Fruit fly (Drosophila melanogaster): ENCODE results near the gene Toll-9.
A peak's percentile ranks its signal among the peaks of the same experiment; 100 is the strongest.

The Toll-9 gene

DNA sequence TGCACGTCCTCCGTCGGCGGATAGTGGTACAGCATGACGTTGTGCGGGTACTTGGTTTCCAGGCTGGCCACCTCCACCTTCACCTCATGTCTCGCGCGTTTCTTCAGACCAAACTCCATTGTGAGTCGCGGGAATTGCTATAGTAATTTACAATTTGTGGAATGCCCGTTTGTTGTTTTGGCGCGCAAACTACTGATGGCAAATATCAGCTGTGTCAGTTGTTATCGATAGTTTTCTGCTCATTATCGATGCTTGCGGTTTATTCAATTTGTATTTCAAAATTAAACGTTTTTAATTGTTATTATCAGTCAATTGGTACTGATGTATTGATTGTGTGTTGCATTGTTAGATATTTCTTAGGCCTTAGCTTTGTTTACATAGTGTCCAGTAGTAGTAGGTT, 5.1 kb downstream of the Toll-9 start, which contains the start of gene Prim2 (continued):
- peak; percentile 18 for TF ChIP-seq CG15514 (GFP tag; optimal IDR thresholded peaks at IDR 0.05)
- TF ChIP-seq pzg (GFP tag; optimal IDR thresholded peaks at IDR 0.05): peak; percentile 58
- no peak for TF ChIP-seq tap (tag; optimal IDR thresholded peaks at IDR 0.05)
- peak; percentile 20; the same call in 1 of the 3 replicates for TF ChIP-seq row (GFP tag; IDR thresholded peaks at IDR 0.05)
- peak; percentile 78 for TF ChIP-seq ewg (GFP tag; optimal IDR thresholded peaks at IDR 0.05)
- TF ChIP-seq dpn (GFP tag; optimal IDR thresholded peaks at IDR 0.05): no peak
- peak; percentile 65; the same call in 2 of the 3 replicates for TF ChIP-seq knrl (GFP tag; IDR thresholded peaks at IDR 0.05; ENCODE audit: partially characterized antibody)
- 0 out of 4 replicates have a peak, but pooled peaks have one; percentile 45 for TF ChIP-seq chinmo (GFP tag; IDR thresholded peaks at IDR 0.05; ENCODE audit: partially characterized antibody)
- peak; percentile 62 to 91 for TF ChIP-seq crp (GFP tag; optimal IDR thresholded peaks at IDR 0.05)
- TF ChIP-seq Sry-δ (GFP tag; optimal IDR thresholded peaks at IDR 0.05): peak; percentile 88
- TF ChIP-seq BEAF-32 (GFP tag; optimal IDR thresholded peaks at IDR 0.05): peak; percentile 72
- peak; percentile 52; the same call in 1 of the 2 replicates for TF ChIP-seq CG42726 (GFP tag; IDR thresholded peaks at IDR 0.05; ENCODE audit: partially characterized antibody)
- peak; percentile 40; the same call in 1 of the 3 replicates for TF ChIP-seq Doc3 (GFP tag; IDR thresholded peaks at IDR 0.05; ENCODE audit: partially characterized antibody)
- TF ChIP-seq CG17186 (GFP tag; optimal IDR thresholded peaks at IDR 0.05): peak; percentile 39
- TF ChIP-seq inv (GFP tag; IDR thresholded peaks at IDR 0.05; ENCODE audit: partially characterized antibody): peak; percentile 13; the same call in 1 of the 2 replicates
- TF ChIP-seq sna (GFP tag; IDR thresholded peaks at IDR 0.05; ENCODE audit: partially characterized antibody): peak; percentile 69
- peak; percentile 73 for TF ChIP-seq Dll (GFP tag; IDR thresholded peaks at IDR 0.05; ENCODE audit: partially characterized antibody)
- TF ChIP-seq CG16813 (GFP tag; IDR thresholded peaks at IDR 0.05; ENCODE audit: partially characterized antibody): peak; percentile 59
- no peak for TF ChIP-seq CG11696 (GFP tag; IDR thresholded peaks at IDR 0.05)

DNA sequence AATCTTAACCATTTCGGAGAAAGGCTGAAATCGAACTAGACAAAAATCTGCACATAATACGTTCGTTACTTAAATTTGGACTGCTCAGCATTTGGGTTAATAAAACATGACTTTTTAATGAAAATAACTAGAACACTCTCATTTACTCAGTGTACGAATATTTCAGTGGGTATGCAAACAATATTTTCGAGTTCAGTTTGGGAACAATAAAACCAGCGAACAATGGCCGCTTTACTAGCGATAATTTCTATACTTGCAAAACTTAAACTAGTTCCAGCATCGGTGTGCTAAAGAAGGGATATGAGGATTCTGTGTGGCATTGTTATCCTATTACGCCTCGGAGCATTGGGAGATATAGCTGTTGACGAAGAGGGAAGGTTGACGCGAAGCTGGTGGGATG, 8.3 kb downstream of the Toll-9 start, which contains the start of gene CG5665:
Gene CG5665, plus strand, starts transcription at position 301 of the 400 bp plus-strand sequence.
- no peak for TF ChIP-seq Bgb (GFP tag; IDR thresholded peaks at IDR 0.05; ENCODE audit: partially characterized antibody)
- TF ChIP-seq Ets65A (GFP tag): peak; percentile 27

DNA sequence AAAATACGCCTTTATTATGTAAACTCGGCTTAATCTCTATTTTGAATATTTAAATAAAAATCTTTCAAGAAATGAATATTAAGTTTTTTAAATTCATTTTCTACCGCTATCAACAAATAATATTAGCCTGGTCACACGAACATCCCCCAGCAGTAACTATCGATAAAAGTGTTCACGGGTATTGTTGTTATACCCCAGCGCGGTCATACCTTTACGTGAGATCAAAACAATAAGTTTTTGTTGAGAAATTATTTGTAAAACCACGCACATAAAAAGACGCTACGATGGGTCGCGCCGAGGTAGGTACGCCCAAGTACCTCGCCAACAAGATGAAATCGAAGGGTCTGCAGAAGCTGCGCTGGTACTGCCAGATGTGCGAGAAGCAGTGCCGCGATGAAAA, 9.9 kb downstream of the Toll-9 start, which contains the start of gene kin17:
Gene kin17, plus strand, starts transcription at position 195 of the 400 bp plus-strand sequence.
- TF ChIP-seq CG16863 (GFP tag; optimal IDR thresholded peaks at IDR 0.05) (no peak), ato (GFP tag; IDR thresholded peaks at IDR 0.05; ENCODE audit: partially characterized antibody) (no peak), fru (optimal IDR thresholded peaks at IDR 0.05) (no peak), HLHmδ (GFP tag; optimal IDR thresholded peaks at IDR 0.05) (no peak), chn (GFP tag; optimal IDR thresholded peaks at IDR 0.05) (no peak), CG12659 (GFP tag; optimal IDR thresholded peaks at IDR 0.05) (peak; percentile 8), CG17829 (tag; optimal IDR thresholded peaks at IDR 0.05) (peak; percentile 3), Gsc (GFP tag; IDR thresholded peaks at IDR 0.05) (no peak), unc-4 (GFP tag; IDR thresholded peaks at IDR 0.05; ENCODE audit: partially characterized antibody) (peak; percentile 74), CG10147 (GFP tag; optimal IDR thresholded peaks at IDR 0.05) (no peak), zen2 (GFP tag; IDR thresholded peaks at IDR 0.05; ENCODE audit: partially characterized antibody) (peak; percentile 54; the same call in 2 of the 3 replicates), slp2 (GFP tag; optimal IDR thresholded peaks at IDR 0.05) (no peak), CG9817 (tag; optimal IDR thresholded peaks at IDR 0.05) (no peak), ind (GFP tag; optimal IDR thresholded peaks at IDR 0.05) (no peak), CG13894 (tag; optimal IDR thresholded peaks at IDR 0.05) (no peak), CG8281 (tag; optimal IDR thresholded peaks at IDR 0.05) (no peak), Elba2 (GFP tag; optimal IDR thresholded peaks at IDR 0.05) (peak; percentile 57), row (GFP tag; IDR thresholded peaks at IDR 0.05) (peak; percentile 14; the same call in 1 of the 3 replicates), Fer3 (tag; optimal IDR thresholded peaks at IDR 0.05) (no peak), ro (GFP tag; IDR thresholded peaks at IDR 0.05) (no peak), CG2129 (GFP tag; IDR thresholded peaks at IDR 0.05; ENCODE audit: partially characterized antibody) (0 out of 2 replicates have a peak, but pooled peaks have one; percentile 17), CG16813 (GFP tag; IDR thresholded peaks at IDR 0.05; ENCODE audit: partially characterized antibody) (peak; percentile 71), Ssrp (tag; optimal IDR thresholded peaks at IDR 0.05) (no peak), CG1233 (GFP tag; optimal IDR thresholded peaks at IDR 0.05) (no peak), Myb (GFP tag; optimal IDR thresholded peaks at IDR 0.05) (peak; percentile 52), CG12155 (GFP tag; optimal IDR thresholded peaks at IDR 0.05) (no peak), repo (GFP tag; optimal IDR thresholded peaks at IDR 0.05) (no peak)

All from whole organism, embryonic.